Worm (Caenorhabditis elegans) whole organism, L4 larva: Measurements from ENCODE around the gene C14B1.2.
A peak's percentile ranks its signal among the peaks of the same experiment; 100 is the strongest.

Experiments
- F44E2.7 ChIP-seq: fragments of 200-800 bp; sonication (Bioruptor generic); IDR thresholded peaks from 2 replicates; pipeline ENCODE4 v2.1.2; 2022; ENCODE audit warnings: missing genetic modification characterization, missing compliant biosample characterization
- F49E8.2 ChIP-seq: sonication (generic microtip); optimal IDR thresholded peaks from 2 replicates; lab custom pipeline; 2016; ENCODE audit warnings: missing compliant biosample characterization, mild to moderate bottlenecking, missing genetic modification characterization, borderline replicate concordance
- T20F7.1 ChIP-seq: fragments of 200-800 bp; sonication (Bioruptor generic); optimal IDR thresholded peaks from 2 replicates; lab custom pipeline; 2018; ENCODE audit warnings: mild to moderate bottlenecking, missing genetic modification characterization, missing compliant biosample characterization
- Y105C5A.15 ChIP-seq: fragments of 200-800 bp; sonication (Bioruptor generic); IDR thresholded peaks from 2 replicates; pipeline ENCODE4 v1.3.6; 2022; ENCODE audit warnings: missing genetic modification characterization, missing compliant biosample characterization
- Y48G9A.11 ChIP-seq: fragments of 200-800 bp; sonication (Bioruptor generic); IDR thresholded peaks from 2 replicates; pipeline ENCODE4 v1.3.6; 2022; ENCODE audit warnings: missing genetic modification reagents, missing genetic modification characterization, missing compliant biosample characterization
- Y5F2A.4 ChIP-seq: fragments of 200-800 bp; sonication (Bioruptor generic); optimal IDR thresholded peaks from 2 replicates; lab custom pipeline; 2018; ENCODE audit warnings: mild to moderate bottlenecking, missing genetic modification characterization, missing compliant biosample characterization
- ZK337.2 ChIP-seq: fragments of 200-800 bp; sonication (Bioruptor generic); IDR thresholded peaks from 2 replicates; pipeline ENCODE4 v1.3.6; 2022; ENCODE audit warnings: missing genetic modification reagents, missing genetic modification characterization, missing compliant biosample characterization
- aha-1 ChIP-seq: fragments of 150-350 bp; peaks from one replicate; lab custom pipeline; 2014; ENCODE audit warnings: missing biosample characterization, missing genetic modification characterization
- attf-4 ChIP-seq: sonication (generic microtip); optimal IDR thresholded peaks from 3 replicates; lab custom pipeline; 2017; ENCODE audit warnings: missing biosample characterization, missing genetic modification characterization
- ceh-20 ChIP-seq: fragments of 200-800 bp; sonication (Bioruptor generic); IDR thresholded peaks from 2 replicates; pipeline ENCODE4 v1.3.6; 2022; ENCODE audit warnings: missing genetic modification reagents, missing genetic modification characterization, missing compliant biosample characterization
- ces-1 ChIP-seq: fragments of 150-350 bp; sonication (generic microtip); optimal IDR thresholded peaks from 4 replicates; lab custom pipeline; 2014; ENCODE audit warnings: missing biosample characterization, missing genetic modification reagents, missing genetic modification characterization
- daf-16 ChIP-seq, 3 experiments: sonication (generic microtip); optimal IDR thresholded peaks; 2 replicates each; lab custom pipeline; 2016 to 2017; ENCODE audit warnings: missing genetic modification characterization in 3 of 3, missing genetic modification reagents in 3 of 3, mild to moderate bottlenecking in 2 of 3, missing compliant biosample characterization in 2 of 3, missing biosample characterization in 1 of 3, moderate library complexity in 1 of 3
- daf-19 ChIP-seq: fragments of 200-800 bp; sonication (Bioruptor generic); conservative IDR thresholded peaks from 2 replicates; pipeline ENCODE4 v1.3.6; 2022; ENCODE audit warnings: missing genetic modification characterization, missing compliant biosample characterization
- dpl-1 ChIP-seq: fragments of 150-350 bp; optimal IDR thresholded peaks from 2 replicates; lab custom pipeline; 2014; ENCODE audit warnings: missing biosample characterization, missing genetic modification reagents, missing genetic modification characterization
- dve-1 ChIP-seq: sonication (generic microtip); optimal IDR thresholded peaks from 2 replicates; lab custom pipeline; 2017; ENCODE audit warnings: antibody characterized with exemption, mild to moderate bottlenecking, missing genetic modification characterization, missing compliant biosample characterization; ENCODE audit not compliant: insufficient read depth
- egl-43 ChIP-seq: fragments of 200-800 bp; sonication (Bioruptor generic); IDR thresholded peaks from 2 replicates; pipeline ENCODE4 v1.3.6; 2022; ENCODE audit warnings: missing genetic modification reagents, missing genetic modification characterization, missing compliant biosample characterization
- fkh-10 ChIP-seq: fragments of 150-350 bp; optimal IDR thresholded peaks from 2 replicates; lab custom pipeline; 2014; ENCODE audit warnings: missing biosample characterization, missing genetic modification reagents, missing genetic modification characterization
- fos-1 ChIP-seq: fragments of 150-350 bp; optimal IDR thresholded peaks from 2 replicates; lab custom pipeline; 2014; ENCODE audit warnings: missing biosample characterization, missing genetic modification characterization
- gei-8 ChIP-seq: fragments of 200-800 bp; sonication (Bioruptor generic); optimal IDR thresholded peaks from 2 replicates; lab custom pipeline; 2018; ENCODE audit warnings: mild to moderate bottlenecking, missing genetic modification characterization, missing compliant biosample characterization
- hif-1 ChIP-seq, 2 experiments: sonication (generic microtip); optimal IDR thresholded peaks; 2 replicates each; lab custom pipeline; 2016 to 2017; ENCODE audit warnings: missing compliant biosample characterization in 2 of 2, missing genetic modification characterization in 2 of 2, missing genetic modification reagents in 2 of 2, missing genotype in 2 of 2, mild to moderate bottlenecking in 1 of 2
- hlh-30 ChIP-seq: sonication (generic microtip); optimal IDR thresholded peaks from 2 replicates; lab custom pipeline; 2017; ENCODE audit warnings: antibody characterized with exemption, mild to moderate bottlenecking, missing genetic modification characterization, missing compliant biosample characterization; ENCODE audit not compliant: insufficient read depth
- hmg-1.1 ChIP-seq: fragments of 200-800 bp; sonication (Bioruptor generic); IDR thresholded peaks from 2 replicates; pipeline ENCODE4 v1.3.6; 2022; ENCODE audit warnings: missing genetic modification reagents, missing genetic modification characterization, missing compliant biosample characterization
- lim-7 ChIP-seq: fragments of 200-800 bp; sonication (Bioruptor generic); IDR thresholded peaks from 2 replicates; pipeline ENCODE4 v1.3.6; 2022; ENCODE audit warnings: missing genetic modification characterization, missing compliant biosample characterization
- lin-15B ChIP-seq: fragments of 150-350 bp; sonication (generic microtip); optimal IDR thresholded peaks from 3 replicates; lab custom pipeline; 2014; ENCODE audit warnings: missing biosample characterization, missing genetic modification characterization
- lin-29 ChIP-seq: fragments of 200-800 bp; sonication (Bioruptor generic); IDR thresholded peaks from 2 replicates; pipeline ENCODE4 v1.3.6; 2022; ENCODE audit warnings: missing genetic modification reagents, missing genetic modification characterization, missing compliant biosample characterization
- lin-38 ChIP-seq: fragments of 200-800 bp; sonication (Bioruptor generic); IDR thresholded peaks from 2 replicates; pipeline ENCODE4 v1.3.6; 2022; ENCODE audit warnings: missing genetic modification reagents, missing genetic modification characterization, missing compliant biosample characterization
- madf-9 ChIP-seq: fragments of 200-800 bp; sonication (Bioruptor generic); conservative IDR thresholded peaks from 2 replicates; pipeline ENCODE4 v1.3.6; 2022; ENCODE audit warnings: missing genetic modification reagents, missing genetic modification characterization, missing compliant biosample characterization
- mdt-29 ChIP-seq: fragments of 200-800 bp; sonication (Bioruptor generic); IDR thresholded peaks from 2 replicates; pipeline ENCODE4 v1.3.6; 2022; ENCODE audit warnings: missing genetic modification reagents, missing genetic modification characterization, missing compliant biosample characterization
- mxl-2 ChIP-seq: fragments of 200-800 bp; sonication (Bioruptor generic); conservative IDR thresholded peaks from 2 replicates; pipeline ENCODE4 v1.3.6; 2022; ENCODE audit warnings: missing genetic modification reagents, missing genetic modification characterization, missing compliant biosample characterization
- nhr-10 ChIP-seq: fragments of 150-350 bp; optimal IDR thresholded peaks from 2 replicates; lab custom pipeline; 2014; ENCODE audit warnings: missing biosample characterization, missing genetic modification characterization
- nhr-102 ChIP-seq: sonication (generic microtip); optimal IDR thresholded peaks from 2 replicates; lab custom pipeline; 2016; ENCODE audit warnings: mild to moderate bottlenecking, missing genetic modification characterization, moderate library complexity, missing compliant biosample characterization
- nhr-237 ChIP-seq: sonication (generic microtip); optimal IDR thresholded peaks from 2 replicates; lab custom pipeline; 2017; ENCODE audit warnings: missing biosample characterization, missing genetic modification characterization
- nhr-6 ChIP-seq: fragments of 150-350 bp; optimal IDR thresholded peaks from 2 replicates; lab custom pipeline; 2014; ENCODE audit warnings: missing biosample characterization, missing genetic modification characterization
- nhr-77 ChIP-seq: fragments of 150-350 bp; optimal IDR thresholded peaks from 2 replicates; lab custom pipeline; 2014; ENCODE audit warnings: missing biosample characterization, missing genetic modification characterization
- pha-4 ChIP-seq, 2 experiments: fragments of 150-350 bp in 1 of 2; fragments of 200-800 bp in 1 of 2; sonication (Bioruptor generic) in 1 of 2; IDR thresholded peaks in 1 of 2; optimal IDR thresholded peaks in 1 of 2; 2 replicates each; pipeline versions ENCODE4 v1.3.6 to Lab custom; 2014 to 2022; ENCODE audit warnings: missing genetic modification characterization in 2 of 2, missing genetic modification reagents in 2 of 2, missing biosample characterization in 1 of 2, missing compliant biosample characterization in 1 of 2
- php-3 ChIP-seq: fragments of 200-800 bp; sonication (Bioruptor generic); IDR thresholded peaks from 2 replicates; pipeline ENCODE4 v1.3.6; 2022; ENCODE audit warnings: missing genetic modification reagents, missing genetic modification characterization, missing compliant biosample characterization
- pqm-1 ChIP-seq: sonication (generic microtip); optimal IDR thresholded peaks from 2 replicates; lab custom pipeline; 2017; ENCODE audit warnings: missing biosample characterization, missing genetic modification characterization
- set-16 ChIP-seq: fragments of 200-800 bp; sonication (Bioruptor generic); IDR thresholded peaks from 2 replicates; pipeline ENCODE4 v1.3.6; 2022; ENCODE audit warnings: missing genetic modification reagents, missing genetic modification characterization, missing compliant biosample characterization
- spr-1 ChIP-seq: sonication (generic microtip); optimal IDR thresholded peaks from 2 replicates; lab custom pipeline; 2016; ENCODE audit warnings: mild to moderate bottlenecking, missing genetic modification characterization, missing compliant biosample characterization
- spr-3 ChIP-seq: fragments of 200-800 bp; sonication (Bioruptor generic); optimal IDR thresholded peaks from 2 replicates; lab custom pipeline; 2018; ENCODE audit warnings: mild to moderate bottlenecking, missing genetic modification characterization, missing compliant biosample characterization
- tra-1 ChIP-seq: fragments of 200-800 bp; sonication (Bioruptor generic); IDR thresholded peaks from 2 replicates; pipeline ENCODE4 v1.3.6; 2022; ENCODE audit warnings: missing genetic modification reagents, missing genetic modification characterization, missing compliant biosample characterization
- unc-39 ChIP-seq: sonication (generic microtip); optimal IDR thresholded peaks from 2 replicates; lab custom pipeline; 2017; ENCODE audit warnings: missing biosample characterization, missing genetic modification characterization
- unc-62 ChIP-seq, 3 experiments: fragments of 150-350 bp in 1 of 3; sonication (generic microtip); optimal IDR thresholded peaks in 2 of 3; peaks in 1 of 3; 1 replicate in 1 of 3; 2 replicates in 2 of 3; lab custom pipeline; 2014 to 2017; ENCODE audit warnings: missing biosample characterization in 3 of 3, missing genetic modification characterization in 3 of 3, missing genetic modification reagents in 3 of 3, missing genotype in 1 of 3
- vab-7 ChIP-seq: fragments of 200-800 bp; sonication (Bioruptor generic); IDR thresholded peaks from 2 replicates; pipeline ENCODE4 v1.3.6; 2022; ENCODE audit warnings: missing genetic modification reagents, missing genetic modification characterization, missing compliant biosample characterization

C14B1.2 gene

ce11 chrIII:3701411-3702310 lies at the start of gene C14B1.2, which contains the start of gene pdi-1 (continued):
- TF ChIP-seq madf-9 = no peak; the same call in 1 of the 2 replicates
- TF ChIP-seq hmg-1.1 (GFP tag; lab: Robert Waterston, UW) = peak; percentile 66; the same call in 1 of the 2 replicates
- peak; percentile 59; the same call in 1 of the 2 replicates for TF ChIP-seq egl-43 (GFP tag; lab: Robert Waterston, UW)
- peak; percentile 35 for TF ChIP-seq nhr-77 (tag; lab: Kevin White, UChicago)
- peak; percentile 10 for TF ChIP-seq nhr-102 (tag; lab: Kevin White, UChicago)
- TF ChIP-seq ceh-20 (GFP tag; lab: Robert Waterston, UW) = 0 out of 2 replicates have a peak, but pooled peaks have one; percentile 22
- TF ChIP-seq nhr-6 (tag; lab: Kevin White, UChicago) = peak; percentile 77
- TF ChIP-seq attf-4 (tag; lab: Kevin White, UChicago) = no peak
- no peak for TF ChIP-seq ces-1
- no peak for TF ChIP-seq vab-7 (GFP tag; lab: Robert Waterston, UW)
- TF ChIP-seq lim-7 (GFP tag; lab: Robert Waterston, UW) = 0 out of 2 replicates have a peak, but pooled peaks have one; percentile 55
- peak; percentile 56 for TF ChIP-seq dpl-1
- peak in 1 of 2 experiments; percentile 41 for TF ChIP-seq hif-1 (tag; optimal IDR thresholded peaks at IDR 0.05; lab: Kevin White, UChicago)
- TF ChIP-seq nhr-237 (tag; lab: Kevin White, UChicago) = no peak
- TF ChIP-seq mdt-29 = no peak
- peak; percentile 66 for TF ChIP-seq T20F7.1
- TF ChIP-seq hlh-30 = peak; percentile 71
- TF ChIP-seq Y5F2A.4 (GFP tag; lab: Kevin White, UChicago) = no peak
- no peak for TF ChIP-seq unc-39 (tag; lab: Kevin White, UChicago)
- no peak for TF ChIP-seq fos-1 (tag; lab: Kevin White, UChicago)
- TF ChIP-seq pqm-1 (tag; lab: Kevin White, UChicago) = peak; percentile 40
- TF ChIP-seq mxl-2 = no peak
- TF ChIP-seq, all 104 proteins: peak for 35

- TF ChIP-seq nhr-10 (tag; lab: Kevin White, UChicago) (no peak), ZK337.2 (GFP tag; lab: Robert Waterston, UW) (no peak), set-16 (GFP tag; lab: Robert Waterston, UW) (peak; percentile 31; the same call in 1 of the 2 replicates), mxl-2 (no peak), unc-62 (GFP tag; optimal IDR thresholded peaks at IDR 0.05 in 1 of 2; lab: Kevin White, UChicago) (peak in 1 of 2 experiments; percentile 98), unc-62 (tag; optimal IDR thresholded peaks at IDR 0.05; lab: Kevin White, UChicago) (no peak), daf-16 (GFP tag; optimal IDR thresholded peaks at IDR 0.05; lab: Kevin White, UChicago) (no peak), daf-16 (tag; optimal IDR thresholded peaks at IDR 0.05; lab: Kevin White, UChicago) (no peak)
Observed at ce11 chrIII:3652427-3652826, 49.6 kb upstream of the C14B1.2 start.

- TF ChIP-seq F49E8.2 (no peak), gei-8 (GFP tag; lab: Kevin White, UChicago) (peak; percentile 25), fkh-10 (GFP tag; lab: Kevin White, UChicago) (no peak), spr-1 (tag; lab: Kevin White, UChicago) (no peak), spr-3 (no peak), Y105C5A.15 (no peak), lin-15B (no peak), F44E2.7 (no peak), lin-38 (GFP tag; lab: Robert Waterston, UW) (peak; percentile 12; the same call in 1 of the 2 replicates), tra-1 (GFP tag; lab: Robert Waterston, UW) (0 out of 2 replicates have a peak, but pooled peaks have one; percentile 13), lin-29 (GFP tag; lab: Robert Waterston, UW) (0 out of 2 replicates have a peak, but pooled peaks have one; percentile 17), nhr-6 (tag; lab: Kevin White, UChicago) (no peak), dve-1 (tag; lab: Kevin White, UChicago) (peak; percentile 5), aha-1 (tag; lab: Kevin White, UChicago) (peak; percentile 3), pha-4 (GFP tag; IDR thresholded peaks at IDR 0.05; lab: Robert Waterston, UW) (peak; percentile 42; the same call in 1 of the 2 replicates), pha-4 (tag; optimal IDR thresholded peaks at IDR 0.05; lab: Kevin White, UChicago) (no peak), Y48G9A.11 (no peak), php-3 (GFP tag; lab: Robert Waterston, UW) (0 out of 2 replicates have a peak, but pooled peaks have one; percentile 41), daf-16 (GFP tag; optimal IDR thresholded peaks at IDR 0.05; lab: Kevin White, UChicago) (no peak), daf-16 (tag; optimal IDR thresholded peaks at IDR 0.05; lab: Kevin White, UChicago) (no peak), daf-19 (GFP tag; lab: Robert Waterston, UW) (no peak)
Observed at ce11 chrIII:3652964-3653363, 49.1 kb upstream of the C14B1.2 start.
